Worm (Caenorhabditis elegans) whole organism, midembryonic: ENCODE data around the gene K11H3.2.

Source experiments
- T22C8.4 ChIP-seq: fragments of 200-800 bp; sonication (Bioruptor generic); IDR thresholded peaks from 2 replicates; pipeline ENCODE4 v1.3.6; 2022; ENCODE audit warnings: missing genetic modification characterization, missing compliant biosample characterization
- cog-1 ChIP-seq: sonication (generic microtip); optimal IDR thresholded peaks from 2 replicates; lab custom pipeline; 2016; ENCODE audit warnings: missing genetic modification characterization, missing compliant biosample characterization
- ref-1 ChIP-seq: fragments of 200-800 bp; sonication (Bioruptor generic); conservative IDR thresholded peaks from 2 replicates; pipeline ENCODE4 v1.3.6; 2022; ENCODE audit warnings: missing genetic modification reagents, missing genetic modification characterization, missing compliant biosample characterization

DNA sequence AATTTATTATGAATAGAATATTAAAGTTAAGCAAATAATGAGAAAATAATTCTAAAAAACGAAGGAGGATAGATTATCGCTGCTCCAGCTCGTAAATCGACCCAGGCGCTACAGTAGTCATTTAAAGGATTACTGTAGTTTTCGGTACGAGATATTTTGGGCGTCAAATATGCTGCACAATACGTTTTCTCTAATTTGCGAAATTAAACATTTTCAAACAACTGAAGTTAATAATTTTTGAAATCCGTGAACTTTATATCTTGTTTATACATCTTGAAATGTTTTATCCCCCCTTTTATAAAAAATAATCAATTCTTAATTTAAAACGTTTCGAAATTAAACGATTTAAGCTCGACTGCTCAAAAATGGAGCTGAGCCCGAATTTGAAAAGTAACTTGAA lies at the start of gene K11H3.2:
- TF ChIP-seq cog-1 (tag; lab: Kevin White, UChicago) (no peak), ref-1 (GFP tag; lab: Robert Waterston, UW) (no peak), T22C8.4 (GFP tag; lab: Robert Waterston, UW) (no peak)
